Worm (Caenorhabditis elegans) whole organism, late embryonic: ENCODE data around the gene F56A8.5.
"Not testable (repeated sequence)": the region's sequence is repeated elsewhere in the genome, so short reads cannot be mapped to it uniquely, and the experiment has no call there.

Source experiments
- C38D4.7 ChIP-seq: fragments of 200-800 bp; sonication (Bioruptor generic); optimal IDR thresholded peaks from 2 replicates; lab custom pipeline; 2018; ENCODE audit warnings: mild to moderate bottlenecking, missing genetic modification characterization, moderate library complexity, missing compliant biosample characterization
- F13H6.1 ChIP-seq: sonication (generic microtip); optimal IDR thresholded peaks from 2 replicates; lab custom pipeline; 2016; ENCODE audit warnings: missing genetic modification characterization, missing compliant biosample characterization
- K02D7.2 ChIP-seq: sonication (generic microtip); optimal IDR thresholded peaks from 2 replicates; lab custom pipeline; 2017; ENCODE audit warnings: mild to moderate bottlenecking, missing genetic modification characterization, missing compliant biosample characterization
- K09A11.1 ChIP-seq: sonication (generic microtip); optimal IDR thresholded peaks from 2 replicates; lab custom pipeline; 2017; ENCODE audit warnings: antibody characterized with exemption, mild to moderate bottlenecking, missing genetic modification characterization, missing compliant biosample characterization; ENCODE audit not compliant: insufficient read depth
- Y22D7AL.16 ChIP-seq: sonication (generic microtip); optimal IDR thresholded peaks from 2 replicates; lab custom pipeline; 2016; ENCODE audit warnings: missing genetic modification characterization, missing compliant biosample characterization
- ama-1 ChIP-seq: fragments of 150-350 bp; optimal IDR thresholded peaks from 2 replicates; lab custom pipeline; 2014
- ceh-14 ChIP-seq: sonication (generic microtip); optimal IDR thresholded peaks from 2 replicates; lab custom pipeline; 2016; ENCODE audit warnings: missing genotype, missing genetic modification characterization, missing compliant biosample characterization
- ceh-18 ChIP-seq: sonication (generic microtip); optimal IDR thresholded peaks from 2 replicates; lab custom pipeline; 2016; ENCODE audit warnings: missing genetic modification characterization, missing compliant biosample characterization
- ceh-19 ChIP-seq: fragments of 200-800 bp; sonication (Bioruptor generic); optimal IDR thresholded peaks from 2 replicates; lab custom pipeline; 2018; ENCODE audit warnings: mild to moderate bottlenecking, missing genetic modification characterization, missing compliant biosample characterization
- ceh-22 ChIP-seq: sonication (generic microtip); optimal IDR thresholded peaks from 2 replicates; lab custom pipeline; 2017; ENCODE audit warnings: missing biosample characterization, missing genetic modification characterization
- ceh-24 ChIP-seq: sonication (generic microtip); optimal IDR thresholded peaks from 2 replicates; lab custom pipeline; 2016; ENCODE audit warnings: mild to moderate bottlenecking, missing genetic modification characterization, missing compliant biosample characterization
- ceh-31 ChIP-seq: sonication (generic microtip); optimal IDR thresholded peaks from 2 replicates; lab custom pipeline; 2016; ENCODE audit warnings: missing genetic modification characterization, missing compliant biosample characterization
- ceh-45 ChIP-seq: fragments of 200-800 bp; sonication (Bioruptor generic); IDR thresholded peaks from 2 replicates; pipeline ENCODE4 v1.3.6; 2022; ENCODE audit warnings: missing genetic modification reagents, missing genetic modification characterization, missing compliant biosample characterization
- ceh-48 ChIP-seq: sonication (generic microtip); optimal IDR thresholded peaks from 2 replicates; lab custom pipeline; 2016; ENCODE audit warnings: missing genetic modification characterization, inconsistent platforms, missing compliant biosample characterization
- ceh-6 ChIP-seq: fragments of 200-800 bp; sonication (Bioruptor generic); optimal IDR thresholded peaks from 2 replicates; lab custom pipeline; 2018; ENCODE audit warnings: mild to moderate bottlenecking, missing genetic modification characterization, missing compliant biosample characterization
- ceh-9 ChIP-seq: sonication (generic microtip); optimal IDR thresholded peaks from 2 replicates; lab custom pipeline; 2016; ENCODE audit warnings: mild to moderate bottlenecking, missing genetic modification characterization, inconsistent platforms, missing compliant biosample characterization
- che-1 ChIP-seq: sonication (generic microtip); optimal IDR thresholded peaks from 2 replicates; lab custom pipeline; 2016; ENCODE audit warnings: mild to moderate bottlenecking, missing genetic modification characterization, missing compliant biosample characterization
- dmd-4 ChIP-seq: sonication (generic microtip); optimal IDR thresholded peaks from 2 replicates; lab custom pipeline; 2016; ENCODE audit warnings: borderline replicate concordance, missing genetic modification characterization, missing compliant biosample characterization
- elt-2 ChIP-seq: sonication (generic microtip); optimal IDR thresholded peaks from 2 replicates; lab custom pipeline; 2016; ENCODE audit warnings: missing genetic modification reagents, missing genetic modification characterization, missing compliant biosample characterization
- ets-4 ChIP-seq: sonication (generic microtip); optimal IDR thresholded peaks from 2 replicates; lab custom pipeline; 2016; ENCODE audit warnings: missing genetic modification characterization, missing compliant biosample characterization
- gmeb-2 ChIP-seq: sonication (generic microtip); optimal IDR thresholded peaks from 2 replicates; lab custom pipeline; 2016; ENCODE audit warnings: missing genetic modification characterization, inconsistent platforms, missing compliant biosample characterization
- hlh-15 ChIP-seq: sonication (generic microtip); optimal IDR thresholded peaks from 2 replicates; lab custom pipeline; 2016; ENCODE audit warnings: missing genetic modification characterization, missing compliant biosample characterization
- hlh-30 ChIP-seq: sonication (generic microtip); optimal IDR thresholded peaks from 2 replicates; lab custom pipeline; 2017; ENCODE audit warnings: antibody characterized with exemption, missing genetic modification characterization, missing compliant biosample characterization; ENCODE audit not compliant: insufficient read depth
- hlh-8 ChIP-seq: sonication (generic microtip); optimal IDR thresholded peaks from 2 replicates; lab custom pipeline; 2016; ENCODE audit warnings: missing genotype, missing genetic modification characterization, missing compliant biosample characterization
- lim-6 ChIP-seq: sonication (generic microtip); optimal IDR thresholded peaks from 2 replicates; lab custom pipeline; 2016; ENCODE audit warnings: missing genetic modification characterization, missing compliant biosample characterization
- lin-11 ChIP-seq: fragments of 200-800 bp; sonication (Bioruptor generic); optimal IDR thresholded peaks from 2 replicates; lab custom pipeline; 2018; ENCODE audit warnings: mild to moderate bottlenecking, missing genetic modification characterization, missing compliant biosample characterization
- nfya-1 ChIP-seq: sonication (generic microtip); optimal IDR thresholded peaks from 2 replicates; lab custom pipeline; 2017; ENCODE audit warnings: missing genetic modification characterization, mild to moderate bottlenecking, missing compliant biosample characterization, antibody characterized with exemption, moderate library complexity
- nhr-11 ChIP-seq: fragments of 150-350 bp; optimal IDR thresholded peaks from 2 replicates; lab custom pipeline; 2014; ENCODE audit warnings: missing biosample characterization, missing genetic modification characterization
- pat-9 ChIP-seq: fragments of 200-800 bp; sonication (Bioruptor generic); optimal IDR thresholded peaks from 2 replicates; lab custom pipeline; 2018; ENCODE audit warnings: mild to moderate bottlenecking, missing genetic modification characterization, moderate library complexity, missing compliant biosample characterization
- pax-1 ChIP-seq: fragments of 150-350 bp; optimal IDR thresholded peaks from 2 replicates; lab custom pipeline; 2014; ENCODE audit warnings: missing biosample characterization, missing genetic modification characterization
- pha-2 ChIP-seq: sonication (generic microtip); optimal IDR thresholded peaks from 2 replicates; lab custom pipeline; 2017; ENCODE audit warnings: mild to moderate bottlenecking, missing genetic modification characterization, missing compliant biosample characterization
- pha-4 ChIP-seq: fragments of 150-350 bp; optimal IDR thresholded peaks from 2 replicates; lab custom pipeline; 2018; ENCODE audit warnings: missing biosample characterization, missing genetic modification reagents, missing genetic modification characterization
- pqm-1 ChIP-seq: sonication (generic microtip); optimal IDR thresholded peaks from 2 replicates; lab custom pipeline; 2016; ENCODE audit warnings: missing genetic modification characterization, missing compliant biosample characterization
- pros-1 ChIP-seq: fragments of 150-350 bp; optimal IDR thresholded peaks from 2 replicates; lab custom pipeline; 2014; ENCODE audit warnings: missing biosample characterization, missing genetic modification reagents, missing genetic modification characterization
- ref-2 ChIP-seq: sonication (generic microtip); optimal IDR thresholded peaks from 2 replicates; lab custom pipeline; 2016; ENCODE audit warnings: missing genetic modification characterization, missing compliant biosample characterization
- sdc-2 ChIP-seq: sonication (generic microtip); optimal IDR thresholded peaks from 2 replicates; lab custom pipeline; 2016; ENCODE audit warnings: missing genotype, missing genetic modification characterization, missing compliant biosample characterization
- sox-4 ChIP-seq: sonication (generic microtip); optimal IDR thresholded peaks from 2 replicates; lab custom pipeline; 2017; ENCODE audit warnings: mild to moderate bottlenecking, missing genetic modification characterization, inconsistent platforms, missing compliant biosample characterization
- tbx-2 ChIP-seq: sonication (generic microtip); optimal IDR thresholded peaks from 2 replicates; lab custom pipeline; 2016; ENCODE audit warnings: missing genetic modification characterization, missing compliant biosample characterization
- unc-42 ChIP-seq: sonication (generic microtip); optimal IDR thresholded peaks from 2 replicates; lab custom pipeline; 2016; ENCODE audit warnings: missing genotype, missing genetic modification characterization, missing compliant biosample characterization
- zip-5 ChIP-seq: sonication (generic microtip); optimal IDR thresholded peaks from 2 replicates; lab custom pipeline; 2016; ENCODE audit warnings: missing genetic modification characterization, missing compliant biosample characterization
- ztf-16 ChIP-seq: sonication (generic microtip); optimal IDR thresholded peaks from 2 replicates; lab custom pipeline; 2017; ENCODE audit warnings: missing genetic modification characterization, missing compliant biosample characterization

F56A8.5 gene

ce11 chrIII:13225019-13225418 is 40.6 kb upstream of the F56A8.5 start (continued):
- TF ChIP-seq tbx-2 (tag; lab: Kevin White, UChicago), result peak; percentile 5
- peak; percentile 26 for TF ChIP-seq ztf-16 (tag; lab: Kevin White, UChicago)
- TF ChIP-seq ceh-6, result peak; percentile 57
- no peak for TF ChIP-seq dmd-4
- TF ChIP-seq pha-2, result peak; percentile 3
- no peak for TF ChIP-seq ceh-24 (tag; lab: Kevin White, UChicago)
- TF ChIP-seq zip-5 (tag; lab: Kevin White, UChicago), result no peak
- TF ChIP-seq pha-4 (tag; lab: Kevin White, UChicago), result no peak
- no peak for TF ChIP-seq ceh-48 (tag; lab: Kevin White, UChicago)
- TF ChIP-seq elt-2 (tag; lab: Kevin White, UChicago), result peak; percentile 64
- no peak for TF ChIP-seq F13H6.1 (tag; lab: Kevin White, UChicago)
- TF ChIP-seq ref-2 (tag; lab: Kevin White, UChicago), result peak; percentile 24
- no peak for TF ChIP-seq nhr-11 (tag; lab: Kevin White, UChicago)
- no peak for TF ChIP-seq ama-1
- peak; percentile 24 for TF ChIP-seq Y22D7AL.16 (tag; lab: Kevin White, UChicago)
- TF ChIP-seq gmeb-2 (tag; lab: Kevin White, UChicago), result peak; percentile 61

DNA sequence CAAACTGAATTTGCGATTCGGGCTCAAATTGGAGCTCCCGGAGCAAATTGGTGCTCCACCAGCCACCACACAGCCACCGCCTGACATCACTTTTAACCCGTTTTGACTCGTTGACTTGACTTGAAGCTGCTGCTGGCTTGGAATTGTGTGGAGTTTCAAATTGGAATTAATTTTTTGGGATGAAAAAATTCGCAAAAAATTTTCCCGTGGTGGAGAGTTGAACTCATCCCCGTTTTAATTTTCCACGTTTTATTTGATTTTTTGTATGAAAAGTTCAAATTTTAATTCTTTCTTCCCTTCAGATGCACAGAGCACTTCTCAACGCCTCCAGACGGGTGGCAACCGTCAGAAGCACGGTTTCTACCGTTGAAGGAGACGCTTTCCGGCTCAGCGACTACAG is 20.4 kb upstream of the F56A8.5 start, which contains the start of gene Y43F4A.4:
TSS of gene Y43F4A.4 (plus strand) at position 301 of the 400 bp plus-strand sequence.
- TF ChIP-seq nfya-1, ceh-18, lin-11 (tag; lab: Kevin White, UChicago): not testable (repeated sequence)
- TF ChIP-seq, all 69 proteins: peak for 0; not testable (repeated sequence) for 69

ce11 chrIII:13246265-13246664 is 19.4 kb upstream of the F56A8.5 start, which contains the start of gene anoh-1:
Gene anoh-1 (plus strand): TSS chrIII:13246565.
- no peak for TF ChIP-seq ceh-6
- TF ChIP-seq F13H6.1 (tag; lab: Kevin White, UChicago), result no peak
- TF ChIP-seq lim-6 (tag; lab: Kevin White, UChicago), result no peak
- TF ChIP-seq pax-1 (tag; lab: Kevin White, UChicago), result no peak
- TF ChIP-seq K09A11.1, result no peak
- no peak for TF ChIP-seq nhr-11 (tag; lab: Kevin White, UChicago)
- no peak for TF ChIP-seq C38D4.7 (GFP tag; lab: Kevin White, UChicago)
- no peak for TF ChIP-seq unc-42 (tag; lab: Kevin White, UChicago)
- TF ChIP-seq, all 69 proteins: peak for 0

ce11 chrIII:13254178-13254725 is 11.4 kb upstream of the F56A8.5 start, which contains the start of gene F56A8.9:
Gene F56A8.9 (plus strand): TSS chrIII:13254675.
- no peak for TF ChIP-seq ets-4 (tag; lab: Kevin White, UChicago)
- TF ChIP-seq zip-5 (tag; lab: Kevin White, UChicago), result no peak
- no peak for TF ChIP-seq ceh-19 (GFP tag; lab: Kevin White, UChicago)
- TF ChIP-seq sdc-2 (tag; lab: Kevin White, UChicago), result no peak
- no peak for TF ChIP-seq ceh-22 (tag; lab: Kevin White, UChicago)
- TF ChIP-seq pros-1 (tag; lab: Kevin White, UChicago), result no peak
- no peak for TF ChIP-seq ceh-45 (GFP tag; lab: Robert Waterston, UW)

DNA sequence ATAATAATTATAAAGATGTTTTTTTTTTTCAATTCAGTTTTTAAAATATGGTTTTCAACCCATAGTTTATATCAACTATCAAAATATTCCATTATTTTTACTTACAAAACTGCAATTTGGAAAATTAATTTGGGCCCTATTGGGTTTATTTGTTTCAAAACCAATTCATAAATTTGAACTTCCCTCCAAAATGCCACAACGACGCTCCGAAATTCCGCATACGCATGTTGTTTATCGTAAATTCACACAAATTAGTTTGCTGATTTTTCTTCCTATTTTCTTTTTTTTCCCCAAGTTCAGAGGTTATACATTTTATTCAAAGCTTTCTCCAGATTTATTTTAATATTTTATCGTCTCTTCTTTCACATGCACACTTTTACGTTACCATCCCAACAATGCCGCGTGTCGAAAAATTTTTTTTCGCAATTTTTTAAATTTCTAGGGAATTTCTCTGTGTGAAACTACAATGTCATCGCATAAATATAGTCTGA is 9.2 kb upstream of the F56A8.5 start, which contains the start of gene F56A8.3:
TSS of gene F56A8.3 (plus strand) at position 441 of the 491 bp plus-strand sequence.
- peak; percentile 8 for TF ChIP-seq K02D7.2
- TF ChIP-seq C38D4.7 (GFP tag; lab: Kevin White, UChicago), result no peak
- TF ChIP-seq ceh-6, result no peak
- TF ChIP-seq nfya-1 (tag; lab: Kevin White, UChicago), result peak; percentile 30

DNA sequence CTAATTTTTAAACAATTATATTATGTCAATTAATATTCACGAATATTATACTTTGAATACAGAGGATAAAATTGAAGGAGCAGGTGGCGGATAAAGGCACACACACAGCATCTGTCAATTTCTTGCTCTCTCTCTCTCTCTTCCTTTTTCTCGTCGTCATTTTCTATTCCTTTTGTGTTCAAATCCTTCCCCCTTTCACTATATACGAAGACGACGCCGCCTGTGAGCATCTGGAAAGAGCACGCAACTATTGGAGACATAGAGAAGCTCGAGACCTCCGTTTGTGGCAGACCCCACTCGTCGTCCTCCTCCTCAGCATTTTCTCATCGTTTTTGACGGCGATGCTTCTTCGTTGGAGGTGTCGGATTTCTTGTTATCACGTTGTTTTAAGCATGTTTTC is 7.5 kb upstream of the F56A8.5 start:
- TF ChIP-seq sox-4 (tag; lab: Kevin White, UChicago) (no peak), pha-2 (no peak), hlh-15 (tag; lab: Kevin White, UChicago) (no peak), ceh-9 (no peak), unc-42 (tag; lab: Kevin White, UChicago) (peak; percentile 65), pat-9 (tag; lab: Kevin White, UChicago) (no peak), ztf-16 (tag; lab: Kevin White, UChicago) (no peak), pqm-1 (tag; lab: Kevin White, UChicago) (no peak), hlh-8 (tag; lab: Kevin White, UChicago) (no peak), pha-4 (tag; lab: Kevin White, UChicago) (no peak), che-1 (tag; lab: Kevin White, UChicago) (no peak), hlh-30 (tag; lab: Kevin White, UChicago) (no peak), ceh-31 (tag; lab: Kevin White, UChicago) (peak; percentile 71), sdc-2 (tag; lab: Kevin White, UChicago) (no peak), lin-11 (tag; lab: Kevin White, UChicago) (no peak), nfya-1 (tag; lab: Kevin White, UChicago) (peak; percentile 41), ceh-14 (tag; lab: Kevin White, UChicago) (no peak)
